Worm (Caenorhabditis elegans) whole organism, L3 larva: ENCODE data around the gene F01D5.5.

Source experiments
- ZK546.5 ChIP-seq: sonication (generic microtip); optimal IDR thresholded peaks from 2 replicates; lab custom pipeline; 2017; ENCODE audit warnings: missing biosample characterization, missing genetic modification characterization
- aly-2 ChIP-seq: fragments of 150-350 bp; optimal IDR thresholded peaks from 2 replicates; lab custom pipeline; 2014; ENCODE audit warnings: missing biosample characterization, missing genetic modification characterization
- ama-1 ChIP-seq: fragments of 150-350 bp; optimal IDR thresholded peaks from 2 replicates; lab custom pipeline; 2018
- ceh-16 ChIP-seq: sonication (generic microtip); optimal IDR thresholded peaks from 2 replicates; lab custom pipeline; 2017; ENCODE audit warnings: missing biosample characterization, missing genetic modification characterization
- ceh-28 ChIP-seq: fragments of 150-350 bp; optimal IDR thresholded peaks from 2 replicates; lab custom pipeline; 2014; ENCODE audit warnings: missing biosample characterization, missing genetic modification reagents, missing genetic modification characterization
- ceh-82 ChIP-seq: fragments of 150-350 bp; optimal IDR thresholded peaks from 2 replicates; lab custom pipeline; 2014; ENCODE audit warnings: missing biosample characterization, missing genetic modification characterization
- ceh-9 ChIP-seq: sonication (generic microtip); optimal IDR thresholded peaks from 2 replicates; lab custom pipeline; 2018; ENCODE audit warnings: missing biosample characterization, missing genetic modification characterization
- daf-12 ChIP-seq: fragments of 150-350 bp; optimal IDR thresholded peaks from 2 replicates; lab custom pipeline; 2014; ENCODE audit warnings: missing biosample characterization, missing genetic modification reagents, missing genetic modification characterization
- egl-5 ChIP-seq: fragments of 150-350 bp; optimal IDR thresholded peaks from 2 replicates; lab custom pipeline; 2017; ENCODE audit warnings: missing biosample characterization, missing genetic modification reagents, missing genetic modification characterization, inconsistent platforms
- elt-1 ChIP-seq: fragments of 150-350 bp; optimal IDR thresholded peaks from 2 replicates; lab custom pipeline; 2014; ENCODE audit warnings: missing biosample characterization, missing genetic modification characterization
- elt-2 ChIP-seq: sonication (generic microtip); optimal IDR thresholded peaks from 2 replicates; lab custom pipeline; 2016; ENCODE audit warnings: missing genetic modification reagents, mild to moderate bottlenecking, missing genetic modification characterization, missing compliant biosample characterization
- elt-3 ChIP-seq, 3 experiments: fragments of 150-350 bp in 1 of 3; sonication (generic microtip) in 2 of 3; optimal IDR thresholded peaks; 2 replicates in 2 of 3; 4 replicates in 1 of 3; lab custom pipeline; 2014 to 2017; ENCODE audit warnings: missing biosample characterization in 3 of 3, missing genetic modification characterization in 3 of 3
- eor-1 ChIP-seq, 2 experiments: fragments of 150-350 bp; optimal IDR thresholded peaks; 2 replicates each; lab custom pipeline; 2014 to 2018; ENCODE audit warnings: missing biosample characterization in 2 of 2, missing genetic modification characterization in 2 of 2
- fkh-10 ChIP-seq: sonication (generic microtip); optimal IDR thresholded peaks from 2 replicates; lab custom pipeline; 2017; ENCODE audit warnings: missing biosample characterization, missing genetic modification reagents, missing genetic modification characterization
- fkh-2 ChIP-seq: fragments of 150-350 bp; optimal IDR thresholded peaks from 2 replicates; lab custom pipeline; 2014; ENCODE audit warnings: missing biosample characterization, missing genetic modification reagents, missing genetic modification characterization
- fos-1 ChIP-seq: fragments of 150-350 bp; optimal IDR thresholded peaks from 2 replicates; lab custom pipeline; 2014; ENCODE audit warnings: missing biosample characterization, missing genetic modification characterization
- hmg-11 ChIP-seq: sonication (generic microtip); optimal IDR thresholded peaks from 2 replicates; lab custom pipeline; 2016; ENCODE audit warnings: missing genetic modification characterization, missing compliant biosample characterization
- jun-1 ChIP-seq: fragments of 150-350 bp; optimal IDR thresholded peaks from 2 replicates; lab custom pipeline; 2014; ENCODE audit warnings: missing biosample characterization, missing genetic modification reagents, missing genetic modification characterization
- lin-15B ChIP-seq: fragments of 150-350 bp; optimal IDR thresholded peaks from 2 replicates; lab custom pipeline; 2014; ENCODE audit warnings: missing biosample characterization, missing genetic modification characterization
- lin-39 ChIP-seq: fragments of 150-350 bp; optimal IDR thresholded peaks from 2 replicates; lab custom pipeline; 2018; ENCODE audit warnings: missing biosample characterization, missing genetic modification reagents, missing genetic modification characterization
- lsy-12 ChIP-seq: sonication (generic microtip); optimal IDR thresholded peaks from 2 replicates; lab custom pipeline; 2016; ENCODE audit warnings: mild to moderate bottlenecking, missing genetic modification characterization, missing compliant biosample characterization
- mdl-1 ChIP-seq: fragments of 150-350 bp; optimal IDR thresholded peaks from 2 replicates; lab custom pipeline; 2014; ENCODE audit warnings: missing biosample characterization, missing genetic modification characterization
- mml-1 ChIP-seq: fragments of 150-350 bp; sonication (generic microtip); optimal IDR thresholded peaks from 3 replicates; lab custom pipeline; 2014; ENCODE audit warnings: missing biosample characterization, missing genetic modification characterization
- nfya-1 ChIP-seq: sonication (generic microtip); optimal IDR thresholded peaks from 2 replicates; lab custom pipeline; 2017; ENCODE audit warnings: missing genetic modification characterization, mild to moderate bottlenecking, missing compliant biosample characterization, antibody characterized with exemption, moderate library complexity; ENCODE audit not compliant: insufficient read depth
- nhr-12 ChIP-seq: fragments of 150-350 bp; optimal IDR thresholded peaks from 2 replicates; lab custom pipeline; 2014; ENCODE audit warnings: missing biosample characterization, missing genetic modification characterization
- nhr-23 ChIP-seq: fragments of 150-350 bp; optimal IDR thresholded peaks from 2 replicates; lab custom pipeline; 2014; ENCODE audit warnings: missing biosample characterization, missing genetic modification reagents, missing genetic modification characterization
- nhr-237 ChIP-seq: fragments of 150-350 bp; optimal IDR thresholded peaks from 2 replicates; lab custom pipeline; 2014; ENCODE audit warnings: missing biosample characterization, missing genetic modification characterization
- nhr-25 ChIP-seq: sonication (generic microtip); optimal IDR thresholded peaks from 2 replicates; lab custom pipeline; 2017; ENCODE audit warnings: missing biosample characterization, missing genetic modification characterization
- nhr-28 ChIP-seq: fragments of 150-350 bp; optimal IDR thresholded peaks from 2 replicates; lab custom pipeline; 2014; ENCODE audit warnings: missing biosample characterization, missing genetic modification characterization
- nhr-43 ChIP-seq: sonication (generic microtip); optimal IDR thresholded peaks from 2 replicates; lab custom pipeline; 2016; ENCODE audit warnings: mild to moderate bottlenecking, missing genetic modification characterization, missing compliant biosample characterization; ENCODE audit not compliant: poor library complexity, severe bottlenecking
- nhr-76 ChIP-seq: fragments of 150-350 bp; sonication (generic microtip); optimal IDR thresholded peaks from 5 replicates; lab custom pipeline; 2014; ENCODE audit warnings: missing biosample characterization, missing genetic modification characterization
- nhr-77 ChIP-seq: fragments of 150-350 bp; optimal IDR thresholded peaks from 2 replicates; lab custom pipeline; 2014; ENCODE audit warnings: missing biosample characterization, missing genetic modification characterization
- pha-4 ChIP-seq: fragments of 150-350 bp; optimal IDR thresholded peaks from 2 replicates; lab custom pipeline; 2014; ENCODE audit warnings: missing biosample characterization, missing genetic modification reagents, missing genetic modification characterization
- pqm-1 ChIP-seq: fragments of 150-350 bp; optimal IDR thresholded peaks from 2 replicates; lab custom pipeline; 2017; ENCODE audit warnings: missing biosample characterization, missing genetic modification characterization, inconsistent platforms
- sea-2 ChIP-seq: fragments of 150-350 bp; sonication (generic microtip); optimal IDR thresholded peaks from 4 replicates; lab custom pipeline; 2014; ENCODE audit warnings: missing biosample characterization, missing genetic modification reagents, missing genetic modification characterization
- skn-1 ChIP-seq: fragments of 150-350 bp; optimal IDR thresholded peaks from 2 replicates; lab custom pipeline; 2014; ENCODE audit warnings: missing biosample characterization, missing genetic modification characterization
- snpc-4 ChIP-seq: fragments of 150-350 bp; optimal IDR thresholded peaks from 2 replicates; lab custom pipeline; 2014; ENCODE audit warnings: missing biosample characterization, missing genetic modification characterization
- tbx-2 ChIP-seq: sonication (generic microtip); optimal IDR thresholded peaks from 2 replicates; lab custom pipeline; 2016; ENCODE audit warnings: mild to moderate bottlenecking, missing genetic modification characterization, missing compliant biosample characterization
- unc-39 ChIP-seq: sonication (generic microtip); optimal IDR thresholded peaks from 4 replicates; lab custom pipeline; 2017; ENCODE audit warnings: missing biosample characterization, missing genetic modification characterization
- unc-62 ChIP-seq: fragments of 150-350 bp; sonication (generic microtip); optimal IDR thresholded peaks from 4 replicates; lab custom pipeline; 2014; ENCODE audit warnings: missing biosample characterization, missing genetic modification reagents, missing genetic modification characterization
- zag-1 ChIP-seq: fragments of 150-350 bp; optimal IDR thresholded peaks from 2 replicates; lab custom pipeline; 2014; ENCODE audit warnings: missing biosample characterization, missing genetic modification characterization
- ztf-4 ChIP-seq: fragments of 150-350 bp; optimal IDR thresholded peaks from 2 replicates; lab custom pipeline; 2014; ENCODE audit warnings: missing biosample characterization, missing genetic modification characterization

The F01D5.5 gene

DNA sequence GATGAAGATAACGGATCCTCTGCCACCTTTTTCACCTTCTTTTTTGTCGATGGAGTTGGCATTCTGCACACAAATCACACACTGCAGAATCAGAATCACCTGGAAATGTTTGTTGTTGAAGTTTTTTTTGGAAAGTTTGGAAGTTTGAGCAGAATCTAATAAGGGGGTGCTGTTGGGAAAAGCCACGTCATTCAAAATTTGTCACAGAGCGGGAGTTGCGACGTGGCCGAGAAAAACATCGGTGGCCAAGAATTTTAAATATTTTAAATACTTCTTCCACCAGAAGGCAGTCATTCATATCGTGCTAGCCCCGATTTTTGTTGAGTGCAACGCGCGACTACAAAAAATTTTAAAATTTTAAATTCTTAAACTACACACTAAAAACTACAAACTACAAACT, 39.8 kb downstream of the F01D5.5 start, which contains the start of gene rpi-1:
TSS of gene rpi-1 (minus strand) at position 101 of the 400 bp plus-strand sequence.
- TF ChIP-seq pha-4 (tag; lab: Kevin White, UChicago) (no peak), nhr-12 (no peak), fkh-10 (GFP tag; lab: Kevin White, UChicago) (no peak), elt-2 (tag; lab: Kevin White, UChicago) (no peak), daf-12 (tag; lab: Kevin White, UChicago) (no peak), ama-1 (lab: Kevin White, UChicago) (no peak), hmg-11 (no peak), ceh-82 (tag; lab: Kevin White, UChicago) (no peak), lin-39 (no peak), nhr-43 (tag; lab: Kevin White, UChicago) (no peak), nhr-28 (tag; lab: Kevin White, UChicago) (no peak), nhr-76 (no peak), ceh-16 (tag; lab: Kevin White, UChicago) (no peak), unc-39 (tag; lab: Kevin White, UChicago) (no peak), zag-1 (no peak), lin-15B (no peak), mdl-1 (no peak), mml-1 (tag; lab: Kevin White, UChicago) (no peak), snpc-4 (tag; lab: Kevin White, UChicago) (no peak), elt-1 (tag; lab: Kevin White, UChicago) (no peak)

DNA sequence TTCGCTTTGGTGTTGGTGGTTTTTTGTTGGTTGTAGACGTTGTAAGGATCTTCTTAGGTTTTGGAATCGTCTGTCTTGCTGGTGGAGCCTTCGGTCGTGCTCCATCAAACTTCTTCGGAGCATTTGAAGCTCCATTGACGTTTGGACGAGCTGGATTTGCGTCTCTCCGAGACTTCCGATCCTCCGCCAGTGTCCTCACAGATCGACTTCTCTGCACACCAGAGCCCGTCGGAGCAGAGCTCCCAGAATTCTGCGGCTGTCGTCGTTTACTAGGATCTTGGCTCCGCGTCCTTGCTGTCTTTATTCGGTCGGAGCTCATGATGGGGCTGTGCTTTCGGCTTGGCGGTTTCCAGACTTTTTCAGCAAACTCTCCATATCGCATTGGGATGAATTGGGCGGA, 40.5 kb downstream of the F01D5.5 start:
- TF ChIP-seq nhr-76 (no peak), elt-2 (tag; lab: Kevin White, UChicago) (no peak), aly-2 (tag; lab: Kevin White, UChicago) (no peak), egl-5 (tag; lab: Kevin White, UChicago) (no peak), ztf-4 (no peak), nhr-28 (tag; lab: Kevin White, UChicago) (no peak), ceh-9 (no peak), elt-3 (tag; optimal IDR thresholded peaks at IDR 0.05; lab: Kevin White, UChicago) (no peak), unc-39 (tag; lab: Kevin White, UChicago) (no peak), zag-1 (no peak), nhr-77 (tag; lab: Kevin White, UChicago) (no peak)

- TF ChIP-seq ceh-82 (tag; lab: Kevin White, UChicago) (no peak), elt-2 (tag; lab: Kevin White, UChicago) (peak; percentile 62), ceh-28 (peak; percentile 5), ceh-9 (no peak), elt-1 (tag; lab: Kevin White, UChicago) (no peak), pqm-1 (tag; lab: Kevin White, UChicago) (peak; percentile 1)
Measured at ce11 chrII:13958359-13958758, 43.7 kb downstream of the F01D5.5 start.

DNA sequence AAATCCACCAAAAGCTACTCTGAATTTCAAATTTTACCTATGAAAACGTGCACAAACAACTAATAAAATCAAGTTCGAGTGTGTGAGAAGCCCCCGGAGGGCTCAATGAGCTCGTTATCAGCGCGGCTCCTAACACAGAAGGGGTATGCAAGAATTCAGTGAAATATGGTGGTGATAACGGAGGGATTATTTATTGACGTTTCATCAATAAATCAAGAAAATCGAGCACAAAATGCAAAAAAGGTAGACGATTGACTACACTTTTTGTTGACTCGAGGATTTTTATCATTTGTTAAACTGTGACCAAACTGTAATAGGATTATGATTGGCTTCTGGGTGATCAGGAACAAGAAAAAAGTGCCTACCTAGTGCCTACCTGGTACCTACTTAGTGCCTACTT, 44.7 kb downstream of the F01D5.5 start, which contains the start of gene zip-3:
TSS of gene zip-3 (minus strand) at position 21 of the 400 bp plus-strand sequence.
- TF ChIP-seq elt-3 (tag; optimal IDR thresholded peaks at IDR 0.05; lab: Kevin White, UChicago) = no peak
- TF ChIP-seq pqm-1 (tag; lab: Kevin White, UChicago) = peak; percentile 55
- no peak for TF ChIP-seq fkh-10 (GFP tag; lab: Kevin White, UChicago)
- peak; percentile 88 for TF ChIP-seq elt-2 (tag; lab: Kevin White, UChicago)
- no peak for TF ChIP-seq ceh-28
- no peak for TF ChIP-seq lin-15B
- TF ChIP-seq fkh-2 (tag; lab: Kevin White, UChicago) = no peak
- no peak for TF ChIP-seq nhr-23 (tag; lab: Kevin White, UChicago)

DNA sequence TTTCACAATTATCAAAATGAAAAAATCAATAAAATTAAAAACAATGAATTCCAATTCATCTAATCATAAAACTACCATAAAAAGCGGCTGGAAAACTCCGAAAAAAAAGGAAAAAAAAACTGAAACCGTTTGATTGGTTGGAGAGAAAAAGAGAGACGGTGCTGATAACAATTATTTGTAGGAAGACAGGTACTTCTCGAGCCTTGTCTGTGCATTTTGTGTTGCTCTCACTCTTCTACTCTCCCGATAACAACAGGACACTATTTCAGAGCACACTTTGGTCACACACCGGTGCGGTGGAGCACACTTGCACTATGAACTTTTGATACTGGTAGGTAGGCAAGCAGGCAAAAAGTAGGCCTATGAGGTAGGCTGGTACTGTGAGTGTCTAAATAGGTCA, 45.6 kb downstream of the F01D5.5 start:
- TF ChIP-seq elt-2 (tag; lab: Kevin White, UChicago) (peak; percentile 96), zag-1 (no peak), ZK546.5 (tag; lab: Kevin White, UChicago) (no peak), egl-5 (tag; lab: Kevin White, UChicago) (no peak), unc-39 (tag; lab: Kevin White, UChicago) (no peak), lsy-12 (tag; lab: Kevin White, UChicago) (no peak), nhr-237 (tag; lab: Kevin White, UChicago) (no peak), nfya-1 (tag; lab: Kevin White, UChicago) (peak; percentile 59), sea-2 (GFP tag; lab: Kevin White, UChicago) (no peak), pha-4 (tag; lab: Kevin White, UChicago) (peak; percentile 33), nhr-77 (tag; lab: Kevin White, UChicago) (no peak), daf-12 (tag; lab: Kevin White, UChicago) (no peak), mdl-1 (no peak), jun-1 (tag; lab: Kevin White, UChicago) (peak; percentile 13), nhr-23 (tag; lab: Kevin White, UChicago) (no peak), elt-1 (tag; lab: Kevin White, UChicago) (no peak), mml-1 (tag; lab: Kevin White, UChicago) (no peak), ceh-82 (tag; lab: Kevin White, UChicago) (no peak), pqm-1 (tag; lab: Kevin White, UChicago) (peak; percentile 92), unc-62 (GFP tag; lab: Kevin White, UChicago) (no peak), tbx-2 (tag; lab: Kevin White, UChicago) (no peak), skn-1 (tag; lab: Kevin White, UChicago) (no peak), nhr-76 (no peak), eor-1 (tag; optimal IDR thresholded peaks at IDR 0.05; lab: Kevin White, UChicago) (no peak), nhr-25 (tag; lab: Kevin White, UChicago) (no peak), fkh-10 (GFP tag; lab: Kevin White, UChicago) (no peak), ama-1 (lab: Kevin White, UChicago) (no peak), ceh-28 (no peak), fos-1 (no peak), hmg-11 (no peak), snpc-4 (tag; lab: Kevin White, UChicago) (no peak)
